Fruit fly (Drosophila melanogaster): ENCODE data around the gene Pgls.

- TF ChIP-seq h (optimal IDR thresholded peaks at IDR 0.05), result no peak
- no peak for TF ChIP-seq Sin3A (optimal IDR thresholded peaks at IDR 0.05)
- TF ChIP-seq ttk (optimal IDR thresholded peaks at IDR 0.05), result no peak
- TF ChIP-seq Myc (optimal IDR thresholded peaks at IDR 0.05), result no peak
- no peak for TF ChIP-seq insv (optimal IDR thresholded peaks at IDR 0.05)
Observed at dm6 chrX:10806718-10807412, 40.4 kb upstream of the Pgls start.
